Worm (Caenorhabditis elegans): ENCODE data around the gene glr-5.

Gene glr-5

DNA sequence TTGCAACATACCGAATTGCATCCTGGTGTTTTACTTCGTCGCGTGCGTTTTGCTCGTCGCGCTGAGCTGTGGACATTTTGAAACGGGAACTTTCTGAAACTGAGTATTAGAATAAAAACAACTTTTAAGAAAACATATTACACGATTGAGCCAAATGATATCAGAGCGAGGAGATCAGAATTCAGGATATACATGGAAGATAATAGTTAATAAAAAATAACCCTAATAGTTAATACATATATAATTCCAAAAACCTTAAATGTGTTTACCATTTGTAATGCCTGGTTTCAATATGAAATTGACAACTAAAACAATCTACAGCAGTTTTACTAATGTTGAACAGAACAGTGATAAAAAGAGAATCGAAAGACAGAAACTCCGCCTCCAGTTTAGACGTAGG is 46.6 kb downstream of the glr-5 start, which contains the start of gene B0507.8:
Gene B0507.8 (minus strand): TSS at position 101 of the 400 bp plus-strand sequence.
- no peak for TF ChIP-seq him-1 (tag; optimal IDR thresholded peaks at IDR 0.05)
- TF ChIP-seq dao-5 (tag; optimal IDR thresholded peaks at IDR 0.05): no peak
- TF ChIP-seq W03F9.2 (tag; optimal IDR thresholded peaks at IDR 0.05): no peak

DNA sequence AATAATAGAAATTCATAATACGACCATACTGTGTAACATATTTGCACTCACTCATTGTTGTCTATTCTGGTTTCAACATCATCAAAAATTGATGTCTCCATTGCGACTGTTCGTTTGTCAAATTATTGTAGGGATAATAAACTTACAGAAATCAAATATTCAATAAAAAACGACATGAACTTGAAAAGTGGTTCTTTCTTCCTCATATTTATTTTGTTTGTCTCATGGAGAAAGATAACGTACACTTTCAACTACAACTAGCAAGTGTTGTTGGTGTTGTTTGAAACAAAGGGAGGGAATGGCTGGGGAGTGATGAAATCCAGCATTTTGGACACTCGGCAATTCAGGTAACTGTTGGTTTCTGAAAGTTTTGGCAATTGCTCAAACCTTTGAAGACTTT is 49.6 kb downstream of the glr-5 start, which contains the start of gene B0507.9:
Gene B0507.9 (minus strand): TSS at position 101 of the 400 bp plus-strand sequence.
- no peak for TF ChIP-seq dao-5 (tag; optimal IDR thresholded peaks at IDR 0.05)
- no peak for TF ChIP-seq him-1 (tag; optimal IDR thresholded peaks at IDR 0.05)
- TF ChIP-seq W03F9.2 (tag; optimal IDR thresholded peaks at IDR 0.05): no peak

DNA sequence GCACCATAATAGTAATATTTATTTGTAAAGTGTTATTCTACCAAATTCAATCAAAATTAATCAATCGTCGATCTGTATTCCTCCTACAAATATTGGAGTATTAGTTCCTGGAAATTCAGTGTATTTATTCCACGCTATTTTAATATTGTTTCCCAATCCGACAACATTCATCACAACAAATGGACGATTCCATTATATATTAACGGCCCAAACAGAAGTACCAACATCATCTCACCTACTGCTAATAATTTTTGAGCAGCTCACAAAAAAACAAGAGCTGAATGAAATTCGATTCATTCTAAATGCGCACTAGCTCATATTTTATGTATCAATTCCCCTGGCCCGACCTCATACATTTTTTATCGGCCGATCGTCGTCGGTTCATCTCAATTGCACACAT is 50.7 kb downstream of the glr-5 start:
- no peak for TF ChIP-seq him-1 (tag; optimal IDR thresholded peaks at IDR 0.05)
- TF ChIP-seq dao-5 (tag; optimal IDR thresholded peaks at IDR 0.05): no peak
- TF ChIP-seq W03F9.2 (tag; optimal IDR thresholded peaks at IDR 0.05): no peak

DNA sequence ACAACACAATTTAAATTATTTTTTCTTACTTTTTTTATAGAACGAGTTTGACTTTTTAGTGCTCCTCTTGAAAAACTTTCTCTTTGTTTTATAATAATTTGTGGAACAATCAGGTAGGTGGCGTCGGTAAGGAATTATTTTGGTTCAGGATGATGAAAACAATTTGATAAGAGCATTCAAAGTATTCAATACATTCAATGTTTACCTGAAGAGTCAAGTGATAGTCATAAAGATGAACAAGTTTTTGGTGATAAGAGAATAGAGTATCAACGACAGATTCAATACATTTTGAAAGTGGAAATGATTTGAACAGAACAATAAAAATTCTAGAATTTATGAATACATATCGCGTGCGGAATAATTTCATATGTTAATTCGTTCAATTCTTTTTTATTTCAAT is 51.2 kb downstream of the glr-5 start:
- no peak for TF ChIP-seq him-1 (tag; optimal IDR thresholded peaks at IDR 0.05)
- no peak for TF ChIP-seq W03F9.2 (tag; optimal IDR thresholded peaks at IDR 0.05)
- no peak for TF ChIP-seq dao-5 (tag; optimal IDR thresholded peaks at IDR 0.05)

DNA sequence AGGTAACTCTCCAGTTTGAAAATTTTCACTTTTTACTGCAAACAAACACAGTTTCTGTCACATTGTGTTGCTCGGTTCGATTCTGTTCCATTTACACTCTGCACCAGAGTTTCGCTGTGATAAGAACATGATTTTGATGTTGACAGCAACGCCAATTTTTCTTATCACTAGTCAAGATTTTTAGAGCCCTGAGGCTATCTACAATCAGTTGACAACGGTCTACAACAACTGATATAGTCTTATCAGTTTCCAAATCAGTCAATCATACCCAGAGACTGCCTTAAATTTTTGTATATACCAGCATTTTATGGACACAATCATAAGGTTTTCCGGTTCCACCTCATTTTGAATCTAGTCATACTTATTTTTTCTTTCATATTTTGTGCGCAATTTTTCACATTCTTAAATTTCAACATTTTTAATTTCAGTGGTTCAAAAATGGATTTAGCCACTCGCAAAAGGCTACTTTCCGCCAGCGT is 52.2 kb downstream of the glr-5 start, which contains the start of gene B0507.3:
Gene B0507.3 (plus strand): TSS at position 429 of the 479 bp plus-strand sequence.
- TF ChIP-seq dao-5 (tag; optimal IDR thresholded peaks at IDR 0.05) (no peak), W03F9.2 (tag; optimal IDR thresholded peaks at IDR 0.05) (no peak), him-1 (tag; optimal IDR thresholded peaks at IDR 0.05) (no peak)

DNA sequence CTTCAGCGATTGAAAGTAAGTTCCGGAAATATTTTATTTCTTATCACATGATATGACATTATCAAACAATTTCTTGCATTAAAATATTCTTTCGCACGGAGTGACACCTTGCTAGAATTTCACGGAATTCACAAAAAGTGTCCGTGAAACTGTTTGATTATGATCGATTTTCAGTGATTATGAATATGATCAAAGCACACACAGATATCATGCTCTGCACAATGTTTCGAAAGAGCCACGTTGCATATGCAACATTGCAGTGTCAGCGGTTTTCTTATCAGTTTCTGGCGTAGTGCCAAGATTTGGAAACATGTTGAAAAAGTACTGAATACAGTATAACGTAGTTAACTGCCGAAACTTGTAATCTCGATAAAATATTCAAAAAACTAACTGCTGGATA is 52.9 kb downstream of the glr-5 start:
- no peak for TF ChIP-seq him-1 (tag; optimal IDR thresholded peaks at IDR 0.05)
- TF ChIP-seq W03F9.2 (tag; optimal IDR thresholded peaks at IDR 0.05): no peak
- TF ChIP-seq dao-5 (tag; optimal IDR thresholded peaks at IDR 0.05): no peak
